Fruit fly (Drosophila melanogaster): ENCODE measurements around the gene jar.

The jar gene

DNA sequence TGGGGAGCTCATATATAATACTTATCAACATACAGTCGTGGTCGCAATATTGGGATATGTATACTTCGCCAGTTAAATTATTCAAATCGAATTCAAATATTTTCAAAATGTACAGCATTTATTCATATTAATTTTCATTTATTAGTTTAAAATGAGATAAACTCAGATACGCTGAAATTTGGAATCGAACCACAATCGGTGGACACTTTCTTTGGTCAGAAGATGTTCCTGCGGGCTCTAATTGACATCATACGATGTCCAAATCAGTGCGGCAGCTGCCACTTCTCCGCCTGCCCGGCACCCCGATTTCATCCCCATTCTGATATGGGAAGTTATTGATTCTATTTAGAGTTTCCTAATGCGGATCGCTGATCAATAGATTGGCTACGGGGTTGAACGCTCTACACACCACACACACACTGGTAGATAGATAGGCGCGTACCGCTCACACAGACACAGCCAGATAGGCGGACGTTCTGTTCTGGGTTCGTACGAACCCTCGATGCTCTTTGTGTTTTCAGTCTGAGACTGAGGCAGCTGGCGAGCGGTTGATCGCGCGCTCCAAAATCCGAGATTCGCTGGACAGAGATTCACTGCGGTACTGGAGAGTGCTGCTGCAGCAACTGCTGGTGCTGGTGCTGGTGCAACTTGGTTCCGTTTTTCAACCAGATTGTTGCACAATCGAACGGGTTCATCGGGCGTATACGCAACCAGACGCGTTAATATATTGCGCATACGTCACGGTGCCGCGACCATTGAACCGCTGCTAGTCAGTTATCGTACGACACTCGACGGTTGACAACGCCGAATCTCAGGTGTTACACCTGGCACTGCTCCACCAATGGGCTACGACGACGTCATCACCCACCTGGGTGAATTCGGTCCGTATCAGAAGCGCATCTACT is 5.3 kb upstream of the jar start, which contains the start of gene Orct (continued):
- TF ChIP-seq CG4730 (GFP tag; IDR thresholded peaks at IDR 0.05) (no peak), eyg (GFP tag; optimal IDR thresholded peaks at IDR 0.05) (peak; percentile 51), gem (tag; optimal IDR thresholded peaks at IDR 0.05) (peak; percentile 87), Doc2 (GFP tag; IDR thresholded peaks at IDR 0.05) (no peak), sqz (GFP tag; optimal IDR thresholded peaks at IDR 0.05) (peak; percentile 31), lmd (GFP tag; IDR thresholded peaks at IDR 0.05) (peak; percentile 76), CG6689 (GFP tag; IDR thresholded peaks at IDR 0.05) (peak; percentile 57), Mrtf (GFP tag; IDR thresholded peaks at IDR 0.05) (peak; percentile 58; the same call in 2 of the 3 replicates), ttk (GFP tag; IDR thresholded peaks at IDR 0.05) (no peak; the same call in 1 of the 2 replicates), pum (GFP tag; optimal IDR thresholded peaks at IDR 0.05) (peak; percentile 55), CG11560 (tag; IDR thresholded peaks at IDR 0.05) (peak; percentile 51; the same call in 1 of the 3 replicates), phol (tag; optimal IDR thresholded peaks at IDR 0.05) (peak; percentile 73), CG3726 (GFP tag; IDR thresholded peaks at IDR 0.05) (0 out of 3 replicates have a peak, but pooled peaks have one; percentile 15), so (GFP tag; IDR thresholded peaks at IDR 0.05) (peak; percentile 15; the same call in 1 of the 3 replicates), Tbp (GFP tag; optimal IDR thresholded peaks at IDR 0.05) (no peak), Rx (GFP tag; IDR thresholded peaks at IDR 0.05) (0 out of 2 replicates have a peak, but pooled peaks have one; percentile 26), sima (GFP tag; optimal IDR thresholded peaks at IDR 0.05) (no peak), Side (GFP tag; optimal IDR thresholded peaks at IDR 0.05) (no peak), CG18011 (GFP tag; optimal IDR thresholded peaks at IDR 0.05) (peak; percentile 54), MESR4 (GFP tag; optimal IDR thresholded peaks at IDR 0.05) (no peak), tup (GFP tag; optimal IDR thresholded peaks at IDR 0.05) (no peak), Pdp1 (GFP tag; optimal IDR thresholded peaks at IDR 0.05) (peak; percentile 65 to 82), Nf-YA (GFP tag; IDR thresholded peaks at IDR 0.05) (no peak; the same call in 1 of the 2 replicates), ci (GFP tag; IDR thresholded peaks at IDR 0.05) (no peak; the same call in 1 of the 3 replicates), lbe (GFP tag; optimal IDR thresholded peaks at IDR 0.05) (no peak), CG8765 (GFP tag; IDR thresholded peaks at IDR 0.05) (peak; percentile 22; the same call in 1 of the 2 replicates), ab (GFP tag; optimal IDR thresholded peaks at IDR 0.05) (peak; percentile 15), shn (GFP tag; optimal IDR thresholded peaks at IDR 0.05) (peak; percentile 65), lilli (GFP tag; optimal IDR thresholded peaks at IDR 0.05) (peak; percentile 78), fru (optimal IDR thresholded peaks at IDR 0.05) (no peak), Med (GFP tag) (peak; percentile 89), CG15696 (tag; optimal IDR thresholded peaks at IDR 0.05) (peak; percentile 42), croc (GFP tag; conservative IDR thresholded peaks at IDR 0.05) (no peak), Hand (GFP tag; optimal IDR thresholded peaks at IDR 0.05) (peak; percentile 75), chinmo (GFP tag; IDR thresholded peaks at IDR 0.05; ENCODE audit: partially characterized antibody) (no peak), CG2202 (tag; optimal IDR thresholded peaks at IDR 0.05) (no peak), fd96Cb (tag; optimal IDR thresholded peaks at IDR 0.05) (peak; percentile 62), bab2 (GFP tag; optimal IDR thresholded peaks at IDR 0.05) (peak; percentile 70), CHES-1-like (GFP tag; optimal IDR thresholded peaks at IDR 0.05) (peak; percentile 62), row (GFP tag; IDR thresholded peaks at IDR 0.05) (peak; percentile 74), CG15269 (tag; optimal IDR thresholded peaks at IDR 0.05) (peak; percentile 78), Gsc (GFP tag; IDR thresholded peaks at IDR 0.05) (no peak), pnt (GFP tag; optimal IDR thresholded peaks at IDR 0.05) (peak; percentile 49), grn (GFP tag; optimal IDR thresholded peaks at IDR 0.05) (peak; percentile 59), sens-2 (GFP tag; IDR thresholded peaks at IDR 0.05) (no peak), sens (GFP tag) (peak; percentile 93), D19B (GFP tag; optimal IDR thresholded peaks at IDR 0.05) (peak; percentile 71), inv (GFP tag; IDR thresholded peaks at IDR 0.05; ENCODE audit: partially characterized antibody) (no peak), MBD-R2 (GFP tag; IDR thresholded peaks at IDR 0.05) (0 out of 2 replicates have a peak, but pooled peaks have one; percentile 39), CG8089 (GFP tag; optimal IDR thresholded peaks at IDR 0.05) (peak; percentile 27)

Data from whole organism, embryonic.